Fruit fly (Drosophila melanogaster) whole organism, embryonic: ENCODE results near the gene Spec2.

Experiments
- Awh ChIP-seq: fragments of 200-800 bp; sonication (Bioruptor generic); IDR thresholded peaks from 2 replicates; pipeline ENCODE4, ENCODE4 v1.3.6; 2022; ENCODE audit warnings: missing biosample characterization, missing genetic modification characterization
- Bdp1 ChIP-seq: fragments of 200-800 bp; sonication (Bioruptor generic); optimal IDR thresholded peaks from 3 replicates; lab custom pipeline; 2016; ENCODE audit warnings: missing biosample characterization, missing genetic modification characterization
- Bteb2 ChIP-seq: fragments of 200-800 bp; sonication (Bioruptor generic); optimal IDR thresholded peaks from 2 replicates; lab custom pipeline; 2016; ENCODE audit warnings: missing biosample characterization, missing genetic modification characterization
- CG1024 ChIP-seq: fragments of 200-800 bp; sonication (Bioruptor generic); IDR thresholded peaks from 2 replicates; pipeline ENCODE4 v1.3.6; 2022; ENCODE audit warnings: missing biosample characterization, missing genetic modification characterization
- CG11560 ChIP-seq: fragments of 200-800 bp; sonication (Bioruptor generic); IDR thresholded peaks from 3 replicates; pipeline ENCODE4 v1.3.6; 2022; ENCODE audit warnings: missing biosample characterization, missing genetic modification characterization
- CG12659 ChIP-seq: fragments of 200-800 bp; sonication (Bioruptor generic); optimal IDR thresholded peaks from 3 replicates; lab custom pipeline; 2017; ENCODE audit warnings: mild to moderate bottlenecking, missing biosample characterization, missing genetic modification reagents, missing genetic modification characterization
- CG14860 ChIP-seq: fragments of 200-800 bp; sonication (Bioruptor generic); IDR thresholded peaks from 3 replicates; pipeline ENCODE4 v1.3.6; 2022; ENCODE audit warnings: missing biosample characterization, missing genetic modification characterization; ENCODE audit not compliant: partially characterized antibody
- CG15073 ChIP-seq: fragments of 200-800 bp; sonication (Bioruptor generic); optimal IDR thresholded peaks from 2 replicates; lab custom pipeline; 2016; ENCODE audit warnings: missing biosample characterization, missing genetic modification characterization
- CG15479 ChIP-seq: fragments of 200-800 bp; sonication (Bioruptor generic); optimal IDR thresholded peaks from 3 replicates; lab custom pipeline; 2019; ENCODE audit warnings: missing biosample characterization, mild to moderate bottlenecking, missing genetic modification characterization, moderate library complexity
- CG17568 ChIP-seq: fragments of 200-800 bp; sonication (Bioruptor generic); optimal IDR thresholded peaks from 2 replicates; lab custom pipeline; 2018; ENCODE audit warnings: missing biosample characterization, mild to moderate bottlenecking, missing genetic modification characterization, moderate library complexity
- CG18764 ChIP-seq: fragments of 200-800 bp; sonication (Bioruptor generic); optimal IDR thresholded peaks from 3 replicates; lab custom pipeline; 2016; ENCODE audit warnings: missing biosample characterization, missing genetic modification characterization
- CG2199 ChIP-seq: fragments of 200-800 bp; sonication (Bioruptor generic); IDR thresholded peaks from 3 replicates; pipeline ENCODE4 v1.3.6; 2022; ENCODE audit warnings: missing biosample characterization, missing genetic modification characterization
- CG2712 ChIP-seq: fragments of 200-800 bp; optimal IDR thresholded peaks from 3 replicates; lab custom pipeline; 2019; ENCODE audit warnings: missing biosample characterization, mild to moderate bottlenecking, missing genetic modification characterization, moderate library complexity
- CG3281 ChIP-seq: fragments of 200-800 bp; sonication (Bioruptor generic); optimal IDR thresholded peaks from 3 replicates; lab custom pipeline; 2017; ENCODE audit warnings: missing biosample characterization, mild to moderate bottlenecking, missing genetic modification characterization
- CG33213 ChIP-seq: fragments of 200-800 bp; sonication (Bioruptor generic); optimal IDR thresholded peaks from 3 replicates; lab custom pipeline; 2016; ENCODE audit warnings: missing biosample characterization, missing genetic modification characterization
- CG4707 ChIP-seq: fragments of 200-800 bp; sonication (Bioruptor generic); optimal IDR thresholded peaks from 2 replicates; lab custom pipeline; 2018; ENCODE audit warnings: missing biosample characterization, mild to moderate bottlenecking, missing genetic modification characterization, moderate library complexity
- CG4820 ChIP-seq: fragments of 200-800 bp; sonication (Bioruptor generic); optimal IDR thresholded peaks from 3 replicates; lab custom pipeline; 2016; ENCODE audit warnings: missing biosample characterization, missing genetic modification characterization
- CG7271 ChIP-seq: fragments of 200-800 bp; sonication (Bioruptor generic); optimal IDR thresholded peaks from 2 replicates; lab custom pipeline; 2018; ENCODE audit warnings: missing biosample characterization, mild to moderate bottlenecking, missing genetic modification characterization, moderate library complexity
- CG7745 ChIP-seq: fragments of 200-800 bp; sonication (Bioruptor generic); optimal IDR thresholded peaks from 2 replicates; lab custom pipeline; 2018; ENCODE audit warnings: missing biosample characterization, mild to moderate bottlenecking, missing genetic modification characterization, moderate library complexity
- D19B ChIP-seq: fragments of 200-800 bp; sonication (Bioruptor generic); optimal IDR thresholded peaks from 2 replicates; lab custom pipeline; 2017; ENCODE audit warnings: missing biosample characterization, mild to moderate bottlenecking, missing genetic modification characterization
- Doc3 ChIP-seq: fragments of 200-800 bp; sonication (Bioruptor generic); IDR thresholded peaks from 3 replicates; pipeline ENCODE4 v1.3.6; 2022; ENCODE audit warnings: missing biosample characterization, missing genetic modification characterization; ENCODE audit not compliant: partially characterized antibody
- E2f2 ChIP-seq: fragments of 200-800 bp; sonication (Bioruptor generic); IDR thresholded peaks from 2 replicates; pipeline ENCODE4 v1.3.6; 2022; ENCODE audit warnings: missing biosample characterization, missing genetic modification characterization
- Fer2 ChIP-seq: fragments of 200-800 bp; sonication (Bioruptor generic); optimal IDR thresholded peaks from 2 replicates; lab custom pipeline; 2018; ENCODE audit warnings: missing biosample characterization, mild to moderate bottlenecking, missing genetic modification characterization, moderate library complexity
- Gsc ChIP-seq: fragments of 200-800 bp; sonication (Bioruptor generic); IDR thresholded peaks from 2 replicates; pipeline ENCODE4 v1.3.6; 2022; ENCODE audit warnings: missing biosample characterization, missing genetic modification characterization
- Hey ChIP-seq: fragments of 200-800 bp; sonication (Bioruptor generic); optimal IDR thresholded peaks from 3 replicates; lab custom pipeline; 2018; ENCODE audit warnings: missing biosample characterization, mild to moderate bottlenecking, missing genetic modification characterization
- Kr ChIP-seq: fragments of 200-800 bp; sonication (Bioruptor generic); optimal IDR thresholded peaks from 2 replicates; lab custom pipeline; 2017; ENCODE audit warnings: missing biosample characterization, mild to moderate bottlenecking, missing genetic modification characterization
- NfI ChIP-seq: fragments of 200-800 bp; sonication (Bioruptor generic); optimal IDR thresholded peaks from 3 replicates; lab custom pipeline; 2018; ENCODE audit warnings: missing biosample characterization, mild to moderate bottlenecking, missing genetic modification characterization, moderate library complexity
- Taf1 ChIP-seq: fragments of 200-800 bp; sonication (Bioruptor generic); IDR thresholded peaks from 2 replicates; pipeline ENCODE4 v1.3.6; 2022; ENCODE audit warnings: missing biosample characterization, missing genetic modification characterization
- Usf ChIP-seq: fragments of 200-800 bp; sonication (Bioruptor generic); optimal IDR thresholded peaks from 2 replicates; lab custom pipeline; 2017; ENCODE audit warnings: missing genotype, missing biosample characterization, missing genetic modification characterization
- Xrp1 ChIP-seq: fragments of 200-800 bp; sonication (Bioruptor generic); IDR thresholded peaks from 2 replicates; pipeline ENCODE4 v1.3.6; 2022; ENCODE audit warnings: missing biosample characterization, missing genetic modification characterization
- ab ChIP-seq: fragments of 200-800 bp; sonication (Bioruptor generic); optimal IDR thresholded peaks from 2 replicates; lab custom pipeline; 2016; ENCODE audit warnings: missing biosample characterization, missing genetic modification characterization
- amos ChIP-seq: fragments of 200-800 bp; sonication (Bioruptor generic); IDR thresholded peaks from 2 replicates; pipeline ENCODE4 v1.3.6; 2022; ENCODE audit warnings: missing biosample characterization, missing genetic modification characterization; ENCODE audit not compliant: partially characterized antibody
- aop ChIP-seq: fragments of 200-800 bp; sonication (Bioruptor generic); IDR thresholded peaks from 2 replicates; pipeline ENCODE4 v1.3.6; 2022; ENCODE audit warnings: missing biosample characterization, missing genetic modification characterization
- bab2 ChIP-seq: fragments of 200-800 bp; sonication (Bioruptor generic); optimal IDR thresholded peaks from 2 replicates; lab custom pipeline; 2016; ENCODE audit warnings: missing biosample characterization, missing genetic modification characterization
- cwo ChIP-seq: fragments of 200-800 bp; sonication (Bioruptor generic); optimal IDR thresholded peaks from 3 replicates; lab custom pipeline; 2017; ENCODE audit warnings: missing biosample characterization, missing genetic modification characterization, mild to moderate bottlenecking, moderate library complexity, missing genetic modification reagents
- eyg ChIP-seq: fragments of 200-800 bp; sonication (Bioruptor generic); optimal IDR thresholded peaks from 3 replicates; lab custom pipeline; 2016; ENCODE audit warnings: missing biosample characterization, missing genetic modification characterization
- fd96Cb ChIP-seq: fragments of 200-800 bp; sonication (Bioruptor generic); optimal IDR thresholded peaks from 2 replicates; lab custom pipeline; 2018; ENCODE audit warnings: missing biosample characterization, mild to moderate bottlenecking, missing genetic modification characterization, moderate library complexity
- grau ChIP-seq: fragments of 200-800 bp; optimal IDR thresholded peaks from 3 replicates; lab custom pipeline; 2019; ENCODE audit warnings: missing biosample characterization, mild to moderate bottlenecking, missing genetic modification characterization, moderate library complexity
- grn ChIP-seq: fragments of 200-800 bp; sonication (Bioruptor generic); optimal IDR thresholded peaks from 3 replicates; lab custom pipeline; 2017; ENCODE audit warnings: missing biosample characterization, missing genetic modification characterization
- gro ChIP-seq: fragments of 200-800 bp; sonication (Bioruptor generic); optimal IDR thresholded peaks from 2 replicates; lab custom pipeline; 2016; ENCODE audit warnings: missing biosample characterization, missing genetic modification characterization
- gsb ChIP-seq: fragments of 200-800 bp; sonication (Bioruptor generic); IDR thresholded peaks from 2 replicates; pipeline ENCODE4 v1.3.6; 2022; ENCODE audit warnings: missing biosample characterization, missing genetic modification characterization
- knrl ChIP-seq: fragments of 200-800 bp; sonication (Bioruptor generic); IDR thresholded peaks from 3 replicates; pipeline ENCODE4 v1.3.6; 2022; ENCODE audit warnings: missing biosample characterization, missing genetic modification characterization; ENCODE audit not compliant: partially characterized antibody
- mirr ChIP-seq: fragments of 200-800 bp; sonication (Bioruptor generic); optimal IDR thresholded peaks from 3 replicates; lab custom pipeline; 2018; ENCODE audit warnings: missing biosample characterization, mild to moderate bottlenecking, missing genetic modification characterization
- odd ChIP-seq: fragments of 200-800 bp; sonication (Bioruptor generic); optimal IDR thresholded peaks from 2 replicates; lab custom pipeline; 2017; ENCODE audit warnings: missing biosample characterization, mild to moderate bottlenecking, missing genetic modification characterization
- pb ChIP-seq: fragments of 200-800 bp; sonication (Bioruptor generic); optimal IDR thresholded peaks from 3 replicates; lab custom pipeline; 2016; ENCODE audit warnings: missing biosample characterization, missing genetic modification characterization
- shn ChIP-seq: fragments of 200-800 bp; sonication (Bioruptor generic); optimal IDR thresholded peaks from 3 replicates; lab custom pipeline; 2016; ENCODE audit warnings: missing biosample characterization, missing genetic modification characterization
- sisA ChIP-seq: fragments of 200-800 bp; sonication (Bioruptor generic); IDR thresholded peaks from 2 replicates; pipeline ENCODE4 v1.3.6; 2022; ENCODE audit warnings: missing biosample characterization, missing genetic modification characterization
- tna ChIP-seq: fragments of 200-800 bp; sonication (Bioruptor generic); IDR thresholded peaks from 2 replicates; pipeline ENCODE4 v1.3.6; 2022; ENCODE audit warnings: missing biosample characterization, missing genetic modification characterization; ENCODE audit not compliant: partially characterized antibody
- tx ChIP-seq: fragments of 200-800 bp; sonication (Bioruptor generic); optimal IDR thresholded peaks from 2 replicates; lab custom pipeline; 2016; ENCODE audit warnings: missing biosample characterization, missing genetic modification characterization
- vfl ChIP-seq: fragments of 200-800 bp; sonication (Bioruptor generic); optimal IDR thresholded peaks from 2 replicates; lab custom pipeline; 2016; ENCODE audit warnings: missing biosample characterization, missing genetic modification characterization
- wor ChIP-seq: fragments of 200-800 bp; sonication (Bioruptor generic); IDR thresholded peaks from 2 replicates; pipeline ENCODE4 v1.3.6; 2022; ENCODE audit warnings: missing biosample characterization, missing genetic modification characterization
- zfh1 ChIP-seq: fragments of 200-800 bp; sonication (Bioruptor generic); IDR thresholded peaks from 3 replicates; pipeline ENCODE4 v1.3.6; 2022; ENCODE audit warnings: missing biosample characterization, missing genetic modification characterization

Spec2 gene

DNA sequence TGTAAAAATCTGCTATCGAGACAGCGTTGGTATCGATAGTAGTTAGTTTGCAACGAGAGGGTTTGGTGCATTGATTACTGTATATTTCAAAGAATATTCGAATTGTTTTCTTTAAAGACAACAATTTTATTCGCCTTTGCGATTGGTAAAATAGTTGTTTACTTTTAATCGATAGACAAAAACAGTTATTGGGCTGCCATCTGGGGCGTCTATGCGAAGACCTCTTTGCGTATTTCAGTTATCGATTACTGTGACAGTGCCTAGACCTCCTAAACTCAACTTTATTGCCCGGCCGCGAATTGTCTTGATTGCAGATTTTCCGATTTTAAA lies 10.8 kb downstream of the Spec2 start, which contains the start of gene Atu (continued):
- TF ChIP-seq mirr (no peak), sisA (GFP tag; lab: Robert Waterston, UW) (no peak), Kr (no peak), shn (GFP tag; lab: Kevin White, UChicago) (peak; percentile 54), Xrp1 (GFP tag; lab: Robert Waterston, UW) (no peak), Fer2 (no peak), CG2199 (GFP tag; lab: Robert Waterston, UW) (no peak), gsb (GFP tag; lab: Robert Waterston, UW) (no peak), Bteb2 (GFP tag; lab: Kevin White, UChicago) (no peak), CG14860 (GFP tag; lab: Robert Waterston, UW) (peak; percentile 94), E2f2 (GFP tag; lab: Robert Waterston, UW) (peak; percentile 31; the same call in 1 of the 2 replicates), Doc3 (GFP tag; lab: Robert Waterston, UW) (peak; percentile 92), CG15479 (GFP tag; lab: Kevin White, UChicago) (no peak), bab2 (GFP tag; lab: Kevin White, UChicago) (no peak), CG4707 (GFP tag; lab: Kevin White, UChicago) (no peak), Taf1 (GFP tag; lab: Robert Waterston, UW) (no peak), grn (GFP tag; lab: Kevin White, UChicago) (no peak), eyg (GFP tag; lab: Kevin White, UChicago) (no peak), amos (peak; percentile 87), gro (GFP tag; lab: Kevin White, UChicago) (peak; percentile 25), CG18764 (GFP tag; lab: Kevin White, UChicago) (peak; percentile 29), Usf (GFP tag; lab: Kevin White, UChicago) (no peak), Awh (no peak), NfI (peak; percentile 27), Gsc (GFP tag; lab: Robert Waterston, UW) (no peak), ab (GFP tag; lab: Kevin White, UChicago) (no peak), CG33213 (GFP tag; lab: Kevin White, UChicago) (no peak), CG15073 (GFP tag; lab: Kevin White, UChicago) (no peak), fd96Cb (tag; lab: Kevin White, UChicago) (no peak), CG1024 (GFP tag; lab: Robert Waterston, UW) (no peak), aop (GFP tag; lab: Robert Waterston, UW) (no peak), grau (tag; lab: Kevin White, UChicago) (peak; percentile 54), CG11560 (0 out of 3 replicates have a peak, but pooled peaks have one; percentile 10), CG3281 (GFP tag; lab: Kevin White, UChicago) (peak; percentile 2), odd (GFP tag; lab: Kevin White, UChicago) (no peak), CG4820 (GFP tag; lab: Kevin White, UChicago) (peak; percentile 61), Bdp1 (GFP tag; lab: Kevin White, UChicago) (no peak), D19B (GFP tag; lab: Kevin White, UChicago) (no peak), CG7745 (tag; lab: Kevin White, UChicago) (no peak), wor (GFP tag; lab: Robert Waterston, UW) (no peak), CG17568 (no peak), knrl (GFP tag; lab: Robert Waterston, UW) (peak; percentile 94), pb (GFP tag; lab: Kevin White, UChicago) (no peak), CG7271 (tag; lab: Kevin White, UChicago) (no peak), tna (GFP tag; lab: Robert Waterston, UW) (peak; percentile 83), CG12659 (GFP tag; lab: Kevin White, UChicago) (peak; percentile 74), tx (peak; percentile 12), vfl (no peak), zfh1 (GFP tag; lab: Robert Waterston, UW) (no peak), Hey (no peak), CG2712 (tag; lab: Kevin White, UChicago) (peak; percentile 49), cwo (no peak)
